Fruit fly (Drosophila melanogaster) whole organism, embryonic: Measurements from ENCODE around the gene Sbp2.

ENCODE experiments used
- Asciz ChIP-seq: fragments of 200-800 bp; sonication (Bioruptor generic); optimal IDR thresholded peaks from 2 replicates; lab custom pipeline; 2017; ENCODE audit warnings: missing biosample characterization, mild to moderate bottlenecking, missing genetic modification characterization, missing genetic modification reagents
- Atf6 ChIP-seq: fragments of 200-800 bp; sonication (Bioruptor generic); IDR thresholded peaks from 2 replicates; pipeline ENCODE4 v1.3.6; 2022; ENCODE audit warnings: missing biosample characterization, missing genetic modification characterization
- CG10654 ChIP-seq: fragments of 200-800 bp; sonication (Bioruptor generic); optimal IDR thresholded peaks from 2 replicates; lab custom pipeline; 2016; ENCODE audit warnings: missing biosample characterization, missing genetic modification characterization
- CG11093 ChIP-seq: fragments of 200-800 bp; sonication (Bioruptor generic); IDR thresholded peaks from 3 replicates; pipeline ENCODE4 v1.3.6; 2022; ENCODE audit warnings: missing biosample characterization, missing genetic modification characterization
- CG12299 ChIP-seq: fragments of 200-800 bp; sonication (Bioruptor generic); optimal IDR thresholded peaks from 2 replicates; lab custom pipeline; 2018; ENCODE audit warnings: missing biosample characterization, mild to moderate bottlenecking, missing genetic modification characterization
- CG12659 ChIP-seq: fragments of 200-800 bp; sonication (Bioruptor generic); optimal IDR thresholded peaks from 3 replicates; lab custom pipeline; 2017; ENCODE audit warnings: mild to moderate bottlenecking, missing biosample characterization, missing genetic modification reagents, missing genetic modification characterization
- CG16863 ChIP-seq: fragments of 200-800 bp; sonication (Bioruptor generic); optimal IDR thresholded peaks from 3 replicates; lab custom pipeline; 2016; ENCODE audit warnings: missing biosample characterization, missing genetic modification characterization
- CG17328 ChIP-seq: fragments of 200-800 bp; sonication (Bioruptor generic); IDR thresholded peaks from 2 replicates; pipeline ENCODE4 v1.3.6; 2022; ENCODE audit warnings: missing biosample characterization, missing genetic modification characterization
- CG17385 ChIP-seq: fragments of 200-800 bp; sonication (Bioruptor generic); optimal IDR thresholded peaks from 3 replicates; lab custom pipeline; 2018; ENCODE audit warnings: missing biosample characterization, mild to moderate bottlenecking, missing genetic modification characterization
- CG17568 ChIP-seq: fragments of 200-800 bp; sonication (Bioruptor generic); optimal IDR thresholded peaks from 2 replicates; lab custom pipeline; 2018; ENCODE audit warnings: missing biosample characterization, mild to moderate bottlenecking, missing genetic modification characterization, moderate library complexity
- CG2129 ChIP-seq: fragments of 200-800 bp; sonication (Bioruptor generic); IDR thresholded peaks from 2 replicates; pipeline ENCODE4 v1.3.6; 2022; ENCODE audit warnings: missing biosample characterization, missing genetic modification characterization; ENCODE audit not compliant: partially characterized antibody
- CG2199 ChIP-seq: fragments of 200-800 bp; sonication (Bioruptor generic); IDR thresholded peaks from 3 replicates; pipeline ENCODE4 v1.3.6; 2022; ENCODE audit warnings: missing biosample characterization, missing genetic modification characterization
- CG33557 ChIP-seq: fragments of 200-800 bp; sonication (Bioruptor generic); optimal IDR thresholded peaks from 2 replicates; lab custom pipeline; 2019; ENCODE audit warnings: missing biosample characterization, mild to moderate bottlenecking, missing genetic modification characterization, moderate library complexity
- CG6683 ChIP-seq: fragments of 200-800 bp; sonication (Bioruptor generic); optimal IDR thresholded peaks from 2 replicates; lab custom pipeline; 2017; ENCODE audit warnings: missing biosample characterization, mild to moderate bottlenecking, missing genetic modification characterization, missing genetic modification reagents
- CG6791 ChIP-seq: fragments of 200-800 bp; sonication (Bioruptor generic); IDR thresholded peaks from 3 replicates; pipeline ENCODE4 v1.3.6; 2022; ENCODE audit warnings: missing biosample characterization, missing genetic modification characterization; ENCODE audit not compliant: partially characterized antibody
- CG6813 ChIP-seq: fragments of 200-800 bp; sonication (Bioruptor generic); optimal IDR thresholded peaks from 2 replicates; lab custom pipeline; 2017; ENCODE audit warnings: missing biosample characterization, missing genetic modification characterization, mild to moderate bottlenecking, moderate library complexity, missing genetic modification reagents
- CG7839 ChIP-seq: fragments of 200-800 bp; sonication (Bioruptor generic); optimal IDR thresholded peaks from 3 replicates; lab custom pipeline; 2018; ENCODE audit warnings: missing biosample characterization, mild to moderate bottlenecking, missing genetic modification characterization, moderate library complexity
- CG9727 ChIP-seq: fragments of 200-800 bp; sonication (Bioruptor generic); optimal IDR thresholded peaks from 3 replicates; lab custom pipeline; 2017; ENCODE audit warnings: missing biosample characterization, mild to moderate bottlenecking, missing genetic modification characterization
- CG9817 ChIP-seq: fragments of 200-800 bp; sonication (Bioruptor generic); optimal IDR thresholded peaks from 2 replicates; lab custom pipeline; 2018; ENCODE audit warnings: missing biosample characterization, mild to moderate bottlenecking, missing genetic modification characterization, moderate library complexity
- CkIIα-i1 ChIP-seq: fragments of 200-800 bp; sonication (Bioruptor generic); IDR thresholded peaks from 2 replicates; pipeline ENCODE4 v1.3.6; 2022; ENCODE audit warnings: missing biosample characterization, missing genetic modification characterization
- ERR ChIP-seq: fragments of 200-800 bp; sonication (Bioruptor generic); optimal IDR thresholded peaks from 2 replicates; lab custom pipeline; 2016; ENCODE audit warnings: missing biosample characterization, missing genetic modification characterization
- Ets65A ChIP-seq: fragments of 200-800 bp; sonication (Bioruptor generic); peaks from one replicate; lab custom pipeline; 2016; ENCODE audit warnings: missing biosample characterization, missing genetic modification characterization
- HLH3B ChIP-seq: fragments of 200-800 bp; sonication (Bioruptor generic); IDR thresholded peaks from 2 replicates; pipeline ENCODE4 v1.3.6; 2022; ENCODE audit warnings: missing biosample characterization, missing genetic modification characterization
- Hand ChIP-seq: fragments of 200-800 bp; sonication (Bioruptor generic); optimal IDR thresholded peaks from 2 replicates; lab custom pipeline; 2017; ENCODE audit warnings: mild to moderate bottlenecking, missing biosample characterization, missing genetic modification reagents, missing genetic modification characterization
- Hey ChIP-seq: fragments of 200-800 bp; sonication (Bioruptor generic); optimal IDR thresholded peaks from 3 replicates; lab custom pipeline; 2018; ENCODE audit warnings: missing biosample characterization, mild to moderate bottlenecking, missing genetic modification characterization
- HmgZ ChIP-seq: fragments of 200-800 bp; sonication (Bioruptor generic); optimal IDR thresholded peaks from 2 replicates; lab custom pipeline; 2018; ENCODE audit warnings: missing biosample characterization, mild to moderate bottlenecking, missing genetic modification characterization
- MBD-R2 ChIP-seq: fragments of 200-800 bp; sonication (Bioruptor generic); IDR thresholded peaks from 2 replicates; pipeline ENCODE4 v1.3.6; 2022; ENCODE audit warnings: missing biosample characterization, missing genetic modification characterization
- Nf-YC ChIP-seq: fragments of 200-800 bp; optimal IDR thresholded peaks from 3 replicates; lab custom pipeline; 2019; ENCODE audit warnings: missing biosample characterization, mild to moderate bottlenecking, missing genetic modification characterization, moderate library complexity
- Opbp ChIP-seq: fragments of 200-800 bp; sonication (Bioruptor generic); IDR thresholded peaks from 3 replicates; pipeline ENCODE4 v1.3.6; 2022; ENCODE audit warnings: missing biosample characterization, missing genetic modification characterization; ENCODE audit not compliant: partially characterized antibody
- Rfx ChIP-seq: fragments of 200-800 bp; sonication (Bioruptor generic); IDR thresholded peaks from 2 replicates; pipeline ENCODE4 v1.3.6; 2022; ENCODE audit warnings: missing biosample characterization, missing genetic modification characterization
- Stat92E ChIP-seq, 3 experiments: fragments of >200 bp in 2 of 3; fragments of 200-800 bp in 1 of 3; sonication (Bioruptor generic) in 1 of 3; optimal IDR thresholded peaks; 2 replicates each; lab custom pipeline; 2017 to 2019; ENCODE audit warnings: missing biosample characterization in 3 of 3, missing genetic modification characterization in 3 of 3, mild to moderate bottlenecking in 1 of 3, moderate library complexity in 1 of 3
- ara ChIP-seq: fragments of 200-800 bp; sonication (Bioruptor generic); IDR thresholded peaks from 2 replicates; pipeline ENCODE4 v1.3.6; 2022; ENCODE audit warnings: missing biosample characterization, missing genetic modification characterization
- ato ChIP-seq: fragments of 200-800 bp; sonication (Bioruptor generic); IDR thresholded peaks from 2 replicates; pipeline ENCODE4 v1.3.6; 2022; ENCODE audit warnings: missing biosample characterization, missing genetic modification characterization; ENCODE audit not compliant: partially characterized antibody
- bigmax ChIP-seq: fragments of 200-800 bp; sonication (Bioruptor generic); optimal IDR thresholded peaks from 2 replicates; lab custom pipeline; 2018; ENCODE audit warnings: missing biosample characterization, mild to moderate bottlenecking, missing genetic modification characterization
- br ChIP-seq: fragments of >200 bp; optimal IDR thresholded peaks from 2 replicates; lab custom pipeline; 2017
- bsh ChIP-seq, 2 experiments: fragments of 200-800 bp; sonication (Bioruptor generic); optimal IDR thresholded peaks; 2 replicates each; lab custom pipeline; 2017 to 2018; ENCODE audit warnings: mild to moderate bottlenecking in 2 of 2, missing biosample characterization in 2 of 2, missing genetic modification characterization in 2 of 2, moderate library complexity in 1 of 2
- ci ChIP-seq: fragments of 200-800 bp; sonication (Bioruptor generic); IDR thresholded peaks from 3 replicates; pipeline ENCODE4 v1.3.6; 2022; ENCODE audit warnings: missing biosample characterization, missing genetic modification characterization
- dm ChIP-seq: fragments of 200-800 bp; sonication (Bioruptor generic); optimal IDR thresholded peaks from 3 replicates; lab custom pipeline; 2016; ENCODE audit warnings: missing biosample characterization, missing genetic modification characterization
- en ChIP-seq: fragments of 200-800 bp; sonication (Bioruptor generic); optimal IDR thresholded peaks from 2 replicates; lab custom pipeline; 2016; ENCODE audit warnings: missing biosample characterization, missing genetic modification characterization
- ewg ChIP-seq: fragments of 200-800 bp; sonication (Bioruptor generic); optimal IDR thresholded peaks from 3 replicates; lab custom pipeline; 2017; ENCODE audit warnings: mild to moderate bottlenecking, missing biosample characterization, missing genetic modification reagents, missing genetic modification characterization
- gcm ChIP-seq: fragments of 200-800 bp; sonication (Bioruptor generic); optimal IDR thresholded peaks from 2 replicates; lab custom pipeline; 2019; ENCODE audit warnings: missing biosample characterization, mild to moderate bottlenecking, missing genetic modification characterization, moderate library complexity
- gsb ChIP-seq: fragments of 200-800 bp; sonication (Bioruptor generic); IDR thresholded peaks from 2 replicates; pipeline ENCODE4 v1.3.6; 2022; ENCODE audit warnings: missing biosample characterization, missing genetic modification characterization
- her ChIP-seq: fragments of 200-800 bp; sonication (Bioruptor generic); optimal IDR thresholded peaks from 2 replicates; lab custom pipeline; 2016; ENCODE audit warnings: missing biosample characterization, missing genetic modification characterization
- hkb ChIP-seq, 2 experiments: fragments of 200-800 bp in 1 of 2; fragments of >200 bp in 1 of 2; sonication (Bioruptor generic) in 1 of 2; IDR thresholded peaks in 1 of 2; optimal IDR thresholded peaks in 1 of 2; 2 replicates each; pipeline versions ENCODE4 v1.3.6 to Lab custom; 2017 to 2022; ENCODE audit warnings: missing biosample characterization in 1 of 2, missing genetic modification characterization in 1 of 2
- insv ChIP-seq, 2 experiments: fragments of 200-800 bp; sonication (Bioruptor generic); optimal IDR thresholded peaks; 3 replicates each; lab custom pipeline; 2016 to 2018; ENCODE audit warnings: missing biosample characterization in 2 of 2, missing genetic modification characterization in 2 of 2
- schlank ChIP-seq: fragments of 200-800 bp; sonication (Bioruptor generic); optimal IDR thresholded peaks from 2 replicates; lab custom pipeline; 2018; ENCODE audit warnings: missing biosample characterization, mild to moderate bottlenecking, missing genetic modification characterization
- scrt ChIP-seq: fragments of 200-800 bp; sonication (Bioruptor generic); optimal IDR thresholded peaks from 2 replicates; lab custom pipeline; 2018; ENCODE audit warnings: missing biosample characterization, mild to moderate bottlenecking, missing genetic modification characterization, moderate library complexity
- sens ChIP-seq: fragments of 200-800 bp; sonication (Bioruptor generic); peaks from one replicate; lab custom pipeline; 2016; ENCODE audit warnings: missing biosample characterization, missing genetic modification characterization
- tin ChIP-seq: fragments of 200-800 bp; sonication (Bioruptor generic); optimal IDR thresholded peaks from 3 replicates; lab custom pipeline; 2016; ENCODE audit warnings: missing biosample characterization, missing genetic modification characterization
- unc-4 ChIP-seq: fragments of 200-800 bp; sonication (Bioruptor generic); IDR thresholded peaks from 2 replicates; pipeline ENCODE4 v1.3.6; 2022; ENCODE audit warnings: missing biosample characterization, missing genetic modification characterization; ENCODE audit not compliant: partially characterized antibody
- vvl ChIP-seq: fragments of 200-800 bp; sonication (Bioruptor generic); IDR thresholded peaks from 2 replicates; pipeline ENCODE4 v1.3.6; 2022; ENCODE audit warnings: missing biosample characterization, missing genetic modification characterization

Sbp2 gene

dm6 chr3L:8284651-8285050 is 19.3 kb upstream of the Sbp2 start:
- no peak for TF ChIP-seq Stat92E (GFP tag; optimal IDR thresholded peaks at IDR 0.05; lab: Kevin White, UChicago)
- no peak for TF ChIP-seq her
- TF ChIP-seq bigmax (GFP tag; lab: Kevin White, UChicago): no peak
- TF ChIP-seq ERR: no peak
- TF ChIP-seq CG16863: no peak
- no peak for TF ChIP-seq dm (GFP tag; lab: Kevin White, UChicago)
- no peak for TF ChIP-seq Opbp (GFP tag; lab: Robert Waterston, UW)
- no peak for TF ChIP-seq tin (GFP tag; lab: Kevin White, UChicago)
- no peak for TF ChIP-seq CkIIα-i1 (GFP tag; lab: Robert Waterston, UW)
- TF ChIP-seq CG33557: no peak
- TF ChIP-seq schlank (tag; lab: Kevin White, UChicago): no peak
- TF ChIP-seq CG17328 (GFP tag; lab: Robert Waterston, UW): no peak
- TF ChIP-seq CG11093 (GFP tag; lab: Robert Waterston, UW): 0 out of 3 replicates have a peak, but pooled peaks have one; percentile 19
- TF ChIP-seq sens (GFP tag; lab: Kevin White, UChicago): peak; percentile 55
- no peak for TF ChIP-seq CG6791 (GFP tag; lab: Robert Waterston, UW)
- TF ChIP-seq gsb: no peak
- no peak for TF ChIP-seq ewg (GFP tag; lab: Kevin White, UChicago)
- TF ChIP-seq CG7839: no peak
- no peak for TF ChIP-seq MBD-R2 (GFP tag; lab: Robert Waterston, UW)
- TF ChIP-seq HLH3B: no peak
- TF ChIP-seq gcm (GFP tag; lab: Kevin White, UChicago): no peak
- no peak for TF ChIP-seq Hand (GFP tag; lab: Kevin White, UChicago)
- TF ChIP-seq CG2199: no peak
- TF ChIP-seq CG12299: no peak
- TF ChIP-seq hkb (optimal IDR thresholded peaks at IDR 0.05; lab: Kevin White, UChicago): no peak
- 0 out of 2 replicates have a peak, but pooled peaks have one; percentile 11 for TF ChIP-seq hkb (GFP tag; IDR thresholded peaks at IDR 0.05; lab: Robert Waterston, UW)
- TF ChIP-seq CG9727 (GFP tag; lab: Kevin White, UChicago): no peak
- no peak for TF ChIP-seq CG10654 (GFP tag; lab: Kevin White, UChicago)
- no peak for TF ChIP-seq CG6683
- no peak for TF ChIP-seq br (lab: Kevin White, UChicago)
- no peak for TF ChIP-seq en (GFP tag; lab: Kevin White, UChicago)
- TF ChIP-seq Ets65A (GFP tag; lab: Kevin White, UChicago): peak; percentile 83
- TF ChIP-seq Atf6 (GFP tag; lab: Robert Waterston, UW): no peak
- TF ChIP-seq Asciz (GFP tag; lab: Kevin White, UChicago): no peak
- 0 out of 3 replicates have a peak, but pooled peaks have one; percentile 16 for TF ChIP-seq ci (GFP tag; lab: Robert Waterston, UW)
- no peak for TF ChIP-seq unc-4
- TF ChIP-seq CG17568: no peak
- no peak for TF ChIP-seq CG6813
- no peak for TF ChIP-seq Nf-YC (tag; lab: Kevin White, UChicago)
- TF ChIP-seq CG2129 (GFP tag; lab: Robert Waterston, UW): no peak
- no peak for TF ChIP-seq bsh (GFP tag; optimal IDR thresholded peaks at IDR 0.05; lab: Kevin White, UChicago)
- TF ChIP-seq ato (GFP tag; lab: Robert Waterston, UW): no peak
- no peak for TF ChIP-seq HmgZ
- no peak for TF ChIP-seq ara (GFP tag; lab: Robert Waterston, UW)
- TF ChIP-seq Hey (tag; lab: Kevin White, UChicago): no peak
- no peak; the same call in 1 of the 2 replicates for TF ChIP-seq Rfx (GFP tag; lab: Robert Waterston, UW)
- TF ChIP-seq scrt (GFP tag; lab: Kevin White, UChicago): no peak
- no peak for TF ChIP-seq insv (GFP tag; optimal IDR thresholded peaks at IDR 0.05; lab: Kevin White, UChicago)
- TF ChIP-seq CG9817 (tag; lab: Kevin White, UChicago): no peak
- no peak for TF ChIP-seq vvl (GFP tag; lab: Robert Waterston, UW)
- TF ChIP-seq CG17385 (GFP tag; lab: Kevin White, UChicago): no peak
- TF ChIP-seq CG12659 (GFP tag; lab: Kevin White, UChicago): peak; percentile 18
